Worm (Caenorhabditis elegans): ENCODE data around the gene msp-33.

ce11 chrII:4870691-4871090 is 21.8 kb downstream of the msp-33 start, which contains the start of gene col-20:
- TF ChIP-seq ama-1 (optimal IDR thresholded peaks at IDR 0.05) (no peak), skn-1 (tag; optimal IDR thresholded peaks at IDR 0.05) (no peak)
